Worm (Caenorhabditis elegans): ENCODE data around the gene pax-3.

Gene pax-3

DNA sequence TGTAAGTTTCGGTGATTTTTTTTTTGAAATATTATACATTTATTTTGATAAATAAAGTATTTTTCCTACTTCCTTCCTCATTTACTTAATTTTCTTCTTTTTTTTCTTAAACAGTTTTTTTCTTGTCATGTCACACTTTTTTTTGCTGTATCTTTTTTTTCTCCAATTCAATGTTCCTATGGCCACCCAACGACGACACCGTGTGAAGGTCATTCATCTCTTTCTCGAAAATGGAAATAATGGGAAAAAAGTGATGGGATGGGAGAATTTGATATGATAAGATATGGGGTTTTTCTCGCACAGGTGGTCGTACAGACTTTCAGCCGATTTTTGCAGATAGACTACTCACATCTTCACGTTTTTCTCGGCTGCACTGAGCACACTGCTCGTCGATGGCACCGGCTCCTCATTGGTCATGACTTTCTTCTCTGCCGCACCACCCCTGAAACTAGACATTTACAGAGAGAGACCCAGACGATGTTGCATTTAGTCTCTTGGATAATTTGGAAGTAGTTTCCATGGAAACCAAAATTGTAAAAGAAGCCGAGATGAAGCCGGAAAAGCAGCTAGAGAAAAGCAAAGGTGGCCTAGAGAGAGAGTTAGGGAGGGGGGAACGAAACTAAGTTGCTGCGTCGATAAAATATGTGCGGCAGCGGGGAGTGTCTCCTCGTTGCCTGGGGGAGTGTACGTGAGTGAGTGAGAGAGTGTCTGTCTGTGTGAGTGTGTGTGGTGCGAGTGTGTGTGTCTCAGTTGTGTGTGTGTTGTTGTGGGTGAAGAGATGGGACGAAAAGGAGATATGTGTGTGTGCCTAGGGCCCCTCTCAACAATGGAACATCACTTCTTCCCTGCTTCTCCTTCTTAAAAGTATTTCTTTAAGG lies 22.8 kb downstream of the pax-3 start, which contains the start of gene daf-19 (continued):
- peak; percentile 77 for TF ChIP-seq nhr-47 (tag; optimal IDR thresholded peaks at IDR 0.05)
- no peak for TF ChIP-seq efl-3 (GFP tag; optimal IDR thresholded peaks at IDR 0.05)
- TF ChIP-seq ztf-4 (tag; optimal IDR thresholded peaks at IDR 0.05): no peak
- TF ChIP-seq hlh-4 (tag; optimal IDR thresholded peaks at IDR 0.05): no peak
- no peak for TF ChIP-seq aly-2 (tag; optimal IDR thresholded peaks at IDR 0.05)
- no peak for TF ChIP-seq sptf-1 (tag; optimal IDR thresholded peaks at IDR 0.05)
- no peak for TF ChIP-seq mab-9 (GFP tag; IDR thresholded peaks at IDR 0.05)
- peak; percentile 55 for TF ChIP-seq mep-1 (tag; optimal IDR thresholded peaks at IDR 0.05)
- peak; percentile 59 for TF ChIP-seq blmp-1 (tag; optimal IDR thresholded peaks at IDR 0.05)

DNA sequence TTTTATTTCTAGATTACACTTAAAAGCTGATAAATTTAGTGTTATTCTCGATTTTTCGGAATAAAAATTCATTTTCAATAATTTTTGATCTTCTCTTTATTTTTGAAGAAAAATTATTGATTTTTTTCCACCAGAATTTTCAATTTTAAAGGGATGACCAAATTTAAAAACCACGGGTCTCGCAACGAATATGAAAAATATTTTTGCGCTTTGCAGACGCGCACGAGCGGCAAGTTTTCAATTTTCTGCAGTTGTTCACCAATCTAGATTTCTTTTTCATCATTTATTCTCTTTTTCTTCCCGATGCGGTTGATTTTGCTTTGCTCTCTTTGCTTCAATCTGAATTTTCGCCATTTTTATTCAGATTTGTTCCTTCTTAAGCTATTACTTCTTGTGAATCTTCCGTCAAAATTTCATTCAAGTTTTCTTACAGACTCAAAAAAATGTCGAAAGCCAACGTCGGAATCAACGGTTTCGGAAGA lies 24.5 kb downstream of the pax-3 start, which contains the start of gene gpd-4:
Gene gpd-4 (plus strand): TSS at position 432 of the 482 bp plus-strand sequence.
- TF ChIP-seq aly-2 (tag; optimal IDR thresholded peaks at IDR 0.05): no peak
- TF ChIP-seq efl-1 (optimal IDR thresholded peaks at IDR 0.05): peak in 1 of 2 experiments; percentile 13
- no peak for TF ChIP-seq efl-1 (GFP tag; optimal IDR thresholded peaks at IDR 0.05 in 1 of 2)

DNA sequence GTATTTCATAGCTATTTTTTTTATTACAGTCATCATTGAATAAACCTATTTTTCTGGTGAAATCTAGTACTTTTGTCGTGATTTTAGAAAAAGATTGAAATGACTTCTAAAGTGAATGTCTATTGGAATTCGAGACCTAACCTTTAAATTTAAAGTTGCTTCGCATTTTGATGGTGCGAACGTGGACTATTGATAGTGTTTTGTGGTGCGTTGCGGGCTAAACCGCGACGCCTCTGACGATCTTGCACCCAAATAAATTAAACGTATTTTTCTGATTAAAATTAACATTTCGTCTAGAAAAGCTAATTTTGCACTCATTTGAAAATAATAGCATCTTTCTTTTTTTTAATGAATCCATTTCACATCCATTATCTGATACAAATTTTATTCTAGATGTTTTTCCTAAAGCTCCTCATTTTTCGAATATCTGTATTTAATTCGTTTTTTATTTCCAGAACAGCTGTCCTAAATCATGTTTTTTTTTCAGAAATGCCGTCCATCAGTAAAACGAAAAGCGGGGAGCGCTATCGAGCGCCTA lies 26.1 kb downstream of the pax-3 start, which contains the start of gene wbp-11:
Gene wbp-11 (plus strand): TSS at position 488 of the 538 bp plus-strand sequence.
- TF ChIP-seq nhr-11 (tag; optimal IDR thresholded peaks at IDR 0.05) (no peak), fkh-8 (tag; optimal IDR thresholded peaks at IDR 0.05) (no peak), nhr-47 (tag; optimal IDR thresholded peaks at IDR 0.05) (no peak), ceh-82 (tag; optimal IDR thresholded peaks at IDR 0.05) (peak in 1 of 3 experiments; percentile 8), vab-15 (tag; optimal IDR thresholded peaks at IDR 0.05) (no peak), pag-3 (tag; optimal IDR thresholded peaks at IDR 0.05; ENCODE audit: borderline replicate concordance, insufficient read depth) (no peak), sptf-1 (tag; optimal IDR thresholded peaks at IDR 0.05) (no peak), C16A3.4 (tag; optimal IDR thresholded peaks at IDR 0.05) (peak; percentile 37), nhr-77 (tag; optimal IDR thresholded peaks at IDR 0.05) (no peak), nhr-237 (tag; optimal IDR thresholded peaks at IDR 0.05) (no peak), lin-13 (GFP tag; optimal IDR thresholded peaks at IDR 0.05) (no peak), ztf-4 (tag; optimal IDR thresholded peaks at IDR 0.05) (no peak), rnt-1 (tag; optimal IDR thresholded peaks at IDR 0.05) (peak; percentile 14), aly-2 (tag; optimal IDR thresholded peaks at IDR 0.05) (no peak), blmp-1 (tag; optimal IDR thresholded peaks at IDR 0.05) (peak; percentile 33), unc-130 (tag; optimal IDR thresholded peaks at IDR 0.05) (no peak), lin-15B (tag; optimal IDR thresholded peaks at IDR 0.05) (peak; percentile 33), tbx-2 (tag; optimal IDR thresholded peaks at IDR 0.05) (no peak), pax-3 (tag; optimal IDR thresholded peaks at IDR 0.05) (no peak), lin-35 (GFP tag; optimal IDR thresholded peaks at IDR 0.05) (peak; percentile 49 to 76), elt-2 (tag; optimal IDR thresholded peaks at IDR 0.05) (no peak), ets-5 (GFP tag; IDR thresholded peaks at IDR 0.05) (no peak), ceh-8 (GFP tag; optimal IDR thresholded peaks at IDR 0.05) (no peak), nhr-20 (tag; optimal IDR thresholded peaks at IDR 0.05) (no peak), dpl-1 (GFP tag; optimal IDR thresholded peaks at IDR 0.05) (peak in 2 of 3 experiments; percentile 34 to 64), mep-1 (tag; optimal IDR thresholded peaks at IDR 0.05) (no peak), nhr-76 (tag; optimal IDR thresholded peaks at IDR 0.05) (no peak), fkh-4 (tag; optimal IDR thresholded peaks at IDR 0.05; ENCODE audit: borderline replicate concordance) (no peak), pqm-1 (tag; optimal IDR thresholded peaks at IDR 0.05) (no peak), efl-1 (optimal IDR thresholded peaks at IDR 0.05) (peak; percentile 21 to 48), efl-1 (GFP tag; optimal IDR thresholded peaks at IDR 0.05 in 1 of 2) (peak; percentile 57 to 89), unc-30 (tag; optimal IDR thresholded peaks at IDR 0.05) (no peak), egl-27 (tag; optimal IDR thresholded peaks at IDR 0.05) (no peak), snu-23 (GFP tag; optimal IDR thresholded peaks at IDR 0.05) (peak; percentile 22), lin-14 (GFP tag; optimal IDR thresholded peaks at IDR 0.05) (peak; percentile 6), efl-3 (GFP tag; optimal IDR thresholded peaks at IDR 0.05) (no peak), tlp-1 (tag; optimal IDR thresholded peaks at IDR 0.05) (no peak), nhr-19 (GFP tag; conservative IDR thresholded peaks at IDR 0.05) (no peak), unc-86 (tag; optimal IDR thresholded peaks at IDR 0.05) (no peak), irx-1 (tag; optimal IDR thresholded peaks at IDR 0.05) (no peak), hlh-4 (tag; optimal IDR thresholded peaks at IDR 0.05) (no peak), nhr-90 (tag; optimal IDR thresholded peaks at IDR 0.05; ENCODE audit: poor library complexity) (no peak), ceh-63 (GFP tag; optimal IDR thresholded peaks at IDR 0.05) (no peak)

All from whole organism, L1 larva.